Fruit fly (Drosophila melanogaster): ENCODE measurements around the gene Zip89B.
A peak's percentile ranks its signal among the peaks of the same experiment; 100 is the strongest.

Zip89B gene

dm6 chr3R:16338342-16338741, 32.8 kb downstream of the Zip89B start:
- peak; percentile 54 for TF ChIP-seq CG17801 (GFP tag; optimal IDR thresholded peaks at IDR 0.05; ENCODE audit: partially characterized antibody)

- TF ChIP-seq CG17801 (GFP tag; optimal IDR thresholded peaks at IDR 0.05; ENCODE audit: partially characterized antibody), result no peak
Observed at dm6 chr3R:16339475-16339874, 33.9 kb downstream of the Zip89B start, which contains the start of gene Sulf1. Sulf1 (minus strand) TSS chr3R:16339575.

- no peak for TF ChIP-seq CG17801 (GFP tag; optimal IDR thresholded peaks at IDR 0.05; ENCODE audit: partially characterized antibody)
Observed at dm6 chr3R:16340610-16341009, 35.1 kb downstream of the Zip89B start.

- peak; percentile 77 for TF ChIP-seq CG17801 (GFP tag; optimal IDR thresholded peaks at IDR 0.05; ENCODE audit: partially characterized antibody)
Observed at dm6 chr3R:16341817-16342374, 36.3 kb downstream of the Zip89B start, which contains the start of the genes SF2 and pad. SF2 (minus strand) TSS chr3R:16341988. pad (plus strand) TSS chr3R:16342318.

- no peak for TF ChIP-seq CG17801 (GFP tag; optimal IDR thresholded peaks at IDR 0.05; ENCODE audit: partially characterized antibody)
Observed at dm6 chr3R:16347626-16348264, 42.2 kb downstream of the Zip89B start.

dm6 chr3R:16348289-16348688, 42.7 kb downstream of the Zip89B start:
- no peak for TF ChIP-seq CG17801 (GFP tag; optimal IDR thresholded peaks at IDR 0.05; ENCODE audit: partially characterized antibody)

dm6 chr3R:16349111-16349655, 43.6 kb downstream of the Zip89B start, which contains the start of the genes CG14879 and Manf:
CG14879 (minus strand) TSS chr3R:16349226.
Manf (plus strand) TSS chr3R:16349404.
- TF ChIP-seq CG17801 (GFP tag; optimal IDR thresholded peaks at IDR 0.05; ENCODE audit: partially characterized antibody), result no peak

dm6 chr3R:16350400-16350799, 44.8 kb downstream of the Zip89B start:
- no peak for TF ChIP-seq CG17801 (GFP tag; optimal IDR thresholded peaks at IDR 0.05; ENCODE audit: partially characterized antibody)

dm6 chr3R:16351044-16351443, 45.5 kb downstream of the Zip89B start:
- no peak for TF ChIP-seq CG17801 (GFP tag; optimal IDR thresholded peaks at IDR 0.05; ENCODE audit: partially characterized antibody)

- TF ChIP-seq CG17801 (GFP tag; optimal IDR thresholded peaks at IDR 0.05; ENCODE audit: partially characterized antibody), result no peak
Observed at dm6 chr3R:16352039-16352438, 46.5 kb downstream of the Zip89B start.

- no peak for TF ChIP-seq CG17801 (GFP tag; optimal IDR thresholded peaks at IDR 0.05; ENCODE audit: partially characterized antibody)
Observed at dm6 chr3R:16353195-16353594, 47.6 kb downstream of the Zip89B start.

dm6 chr3R:16353671-16354070, 48.1 kb downstream of the Zip89B start:
- TF ChIP-seq CG17801 (GFP tag; optimal IDR thresholded peaks at IDR 0.05; ENCODE audit: partially characterized antibody), result no peak

- no peak for TF ChIP-seq CG17801 (GFP tag; optimal IDR thresholded peaks at IDR 0.05; ENCODE audit: partially characterized antibody)
Observed at dm6 chr3R:16355393-16355943, 49.9 kb downstream of the Zip89B start.

dm6 chr3R:16356215-16356862, 50.8 kb downstream of the Zip89B start:
- TF ChIP-seq CG17801 (GFP tag; optimal IDR thresholded peaks at IDR 0.05; ENCODE audit: partially characterized antibody), result no peak

dm6 chr3R:16356863-16357215, 51.3 kb downstream of the Zip89B start, which contains the start of gene CG10311:
CG10311 (minus strand) TSS chr3R:16357015.
- no peak for TF ChIP-seq CG17801 (GFP tag; optimal IDR thresholded peaks at IDR 0.05; ENCODE audit: partially characterized antibody)

All from ovary, adult (tissue).